Worm (Caenorhabditis elegans) whole organism, mixed stage, embryonic: Measurements from ENCODE around the gene ndub-2.

Experiments
- M03D4.4 ChIP-seq: sonication (generic microtip); optimal IDR thresholded peaks from 2 replicates; lab custom pipeline; 2017; ENCODE audit warnings: mild to moderate bottlenecking, missing genetic modification characterization, missing compliant biosample characterization
- bed-3 ChIP-seq: fragments of 200-800 bp; sonication (Bioruptor generic); optimal IDR thresholded peaks from 3 replicates; lab custom pipeline; 2018; ENCODE audit warnings: mild to moderate bottlenecking, missing genetic modification characterization, moderate library complexity, missing compliant biosample characterization
- ceh-39 ChIP-seq: fragments of 150-350 bp; optimal IDR thresholded peaks from 2 replicates; lab custom pipeline; 2014; ENCODE audit warnings: missing biosample characterization, missing genetic modification characterization
- ceh-43 ChIP-seq: fragments of 200-800 bp; sonication (Bioruptor generic); optimal IDR thresholded peaks from 2 replicates; lab custom pipeline; 2018; ENCODE audit warnings: mild to moderate bottlenecking, missing genetic modification characterization, moderate library complexity, missing compliant biosample characterization
- ceh-83 ChIP-seq: fragments of 200-800 bp; sonication (Bioruptor generic); optimal IDR thresholded peaks from 2 replicates; lab custom pipeline; 2018; ENCODE audit warnings: mild to moderate bottlenecking, missing genetic modification characterization, missing compliant biosample characterization
- ces-1 ChIP-seq: fragments of 150-350 bp; optimal IDR thresholded peaks from 2 replicates; lab custom pipeline; 2014; ENCODE audit warnings: missing biosample characterization, missing genetic modification reagents, missing genetic modification characterization
- cnd-1 ChIP-seq: fragments of 200-800 bp; sonication (Bioruptor generic); optimal IDR thresholded peaks from 2 replicates; lab custom pipeline; 2018; ENCODE audit warnings: mild to moderate bottlenecking, missing genetic modification characterization, missing compliant biosample characterization
- elt-1 ChIP-seq: sonication (generic microtip); optimal IDR thresholded peaks from 2 replicates; lab custom pipeline; 2017; ENCODE audit warnings: missing genetic modification characterization, mild to moderate bottlenecking, missing compliant biosample characterization, antibody characterized with exemption, moderate library complexity, borderline replicate concordance; ENCODE audit not compliant: insufficient read depth
- elt-3 ChIP-seq: fragments of 150-350 bp; optimal IDR thresholded peaks from 2 replicates; lab custom pipeline; 2014; ENCODE audit warnings: missing biosample characterization, missing genetic modification characterization
- flh-1 ChIP-seq: fragments of 200-800 bp; sonication (Bioruptor generic); optimal IDR thresholded peaks from 2 replicates; lab custom pipeline; 2018; ENCODE audit warnings: mild to moderate bottlenecking, missing genetic modification characterization, moderate library complexity, missing compliant biosample characterization
- ham-2 ChIP-seq: fragments of 200-800 bp; sonication (Bioruptor generic); optimal IDR thresholded peaks from 2 replicates; lab custom pipeline; 2018; ENCODE audit warnings: mild to moderate bottlenecking, missing genetic modification characterization, missing compliant biosample characterization
- hlh-1 ChIP-seq: fragments of 150-350 bp; optimal IDR thresholded peaks from 2 replicates; lab custom pipeline; 2014; ENCODE audit warnings: missing biosample characterization, missing genetic modification reagents, missing genetic modification characterization
- lin-13 ChIP-seq: fragments of 150-350 bp; optimal IDR thresholded peaks from 2 replicates; lab custom pipeline; 2014; ENCODE audit warnings: missing biosample characterization, missing genetic modification characterization
- lin-32 ChIP-seq: fragments of 200-800 bp; sonication (Bioruptor generic); optimal IDR thresholded peaks from 2 replicates; lab custom pipeline; 2018; ENCODE audit warnings: mild to moderate bottlenecking, missing genetic modification characterization, missing compliant biosample characterization
- lsy-2 ChIP-seq: fragments of 150-350 bp; optimal IDR thresholded peaks from 2 replicates; lab custom pipeline; 2014; ENCODE audit warnings: missing biosample characterization, missing genetic modification characterization
- mab-5 ChIP-seq: fragments of 150-350 bp; optimal IDR thresholded peaks from 2 replicates; lab custom pipeline; 2014; ENCODE audit warnings: missing biosample characterization, missing genetic modification characterization
- mls-2 ChIP-seq: sonication (generic microtip); optimal IDR thresholded peaks from 2 replicates; lab custom pipeline; 2016; ENCODE audit warnings: mild to moderate bottlenecking, missing genetic modification characterization, moderate library complexity, missing compliant biosample characterization
- nhr-12 ChIP-seq: fragments of 150-350 bp; optimal IDR thresholded peaks from 2 replicates; lab custom pipeline; 2014; ENCODE audit warnings: missing biosample characterization, missing genetic modification characterization
- nhr-237 ChIP-seq: fragments of 150-350 bp; optimal IDR thresholded peaks from 2 replicates; lab custom pipeline; 2014; ENCODE audit warnings: missing biosample characterization, missing genetic modification characterization
- nhr-76 ChIP-seq: sonication (generic microtip); optimal IDR thresholded peaks from 2 replicates; lab custom pipeline; 2017; ENCODE audit warnings: missing biosample characterization, missing genetic modification characterization
- pha-4 ChIP-seq: fragments of 150-350 bp; optimal IDR thresholded peaks from 2 replicates; lab custom pipeline; 2018; ENCODE audit warnings: missing biosample characterization, missing genetic modification reagents, missing genetic modification characterization
- snpc-4 ChIP-seq: fragments of 150-350 bp; optimal IDR thresholded peaks from 2 replicates; lab custom pipeline; 2014; ENCODE audit warnings: missing biosample characterization, missing genetic modification characterization
- sptf-1 ChIP-seq: sonication (generic microtip); optimal IDR thresholded peaks from 2 replicates; lab custom pipeline; 2017; ENCODE audit warnings: mild to moderate bottlenecking, missing genetic modification characterization, moderate library complexity, missing compliant biosample characterization
- tbx-8 ChIP-seq: fragments of 200-800 bp; sonication (Bioruptor generic); optimal IDR thresholded peaks from 2 replicates; lab custom pipeline; 2018; ENCODE audit warnings: mild to moderate bottlenecking, missing genetic modification characterization, moderate library complexity, missing compliant biosample characterization
- unc-120 ChIP-seq: sonication (generic microtip); optimal IDR thresholded peaks from 2 replicates; lab custom pipeline; 2017; ENCODE audit warnings: missing genetic modification characterization, missing compliant biosample characterization; ENCODE audit not compliant: poor library complexity, severe bottlenecking
- unc-39 ChIP-seq: fragments of 150-350 bp; optimal IDR thresholded peaks from 2 replicates; lab custom pipeline; 2014; ENCODE audit warnings: missing biosample characterization, missing genetic modification characterization
- unc-62 ChIP-seq: fragments of 150-350 bp; optimal IDR thresholded peaks from 2 replicates; lab custom pipeline; 2014; ENCODE audit warnings: missing biosample characterization, missing genetic modification reagents, missing genetic modification characterization
- zip-8 ChIP-seq: fragments of 150-350 bp; optimal IDR thresholded peaks from 2 replicates; lab custom pipeline; 2014; ENCODE audit warnings: missing biosample characterization, missing genetic modification characterization
- ztf-11 ChIP-seq: fragments of 150-350 bp; optimal IDR thresholded peaks from 2 replicates; lab custom pipeline; 2014; ENCODE audit warnings: missing biosample characterization, missing genetic modification characterization

ndub-2 gene

ce11 chrII:8996064-8996463 lies at the start of gene ndub-2:
ndub-2 (plus strand) TSS chrII:8996364.
- TF ChIP-seq mab-5 (tag; lab: Kevin White, UChicago) (no peak), unc-39 (tag; lab: Kevin White, UChicago) (no peak), ham-2 (GFP tag; lab: Kevin White, UChicago) (no peak)

- TF ChIP-seq ham-2 (GFP tag; lab: Kevin White, UChicago) (no peak), zip-8 (tag; lab: Kevin White, UChicago) (no peak), elt-3 (tag; lab: Kevin White, UChicago) (no peak), hlh-1 (no peak), ceh-83 (GFP tag; lab: Kevin White, UChicago) (no peak), mab-5 (tag; lab: Kevin White, UChicago) (no peak), ztf-11 (tag; lab: Kevin White, UChicago) (no peak), unc-39 (tag; lab: Kevin White, UChicago) (no peak), unc-62 (GFP tag; lab: Kevin White, UChicago) (no peak), nhr-76 (tag; lab: Kevin White, UChicago) (no peak), cnd-1 (tag; lab: Kevin White, UChicago) (no peak), ceh-43 (no peak), pha-4 (tag; lab: Kevin White, UChicago) (no peak), mls-2 (tag; lab: Kevin White, UChicago) (no peak), flh-1 (GFP tag; lab: Kevin White, UChicago) (no peak), lin-32 (GFP tag; lab: Kevin White, UChicago) (no peak), nhr-12 (no peak), sptf-1 (no peak), tbx-8 (no peak)
These were observed 48.8 kb upstream of the ndub-2 start, which contains the start of gene cutl-15 for ce11 chrII:8947391-8947790. cutl-15 (minus strand) TSS chrII:8947688.

- TF ChIP-seq tbx-8 (no peak), ces-1 (GFP tag; lab: Kevin White, UChicago) (peak; percentile 52)
These were observed 47.5 kb upstream of the ndub-2 start for ce11 chrII:8948640-8949039.

ce11 chrII:8951270-8951669 lies 44.9 kb upstream of the ndub-2 start:
- TF ChIP-seq ztf-11 (tag; lab: Kevin White, UChicago) (no peak), nhr-12 (no peak), zip-8 (tag; lab: Kevin White, UChicago) (no peak), unc-62 (GFP tag; lab: Kevin White, UChicago) (no peak), nhr-76 (tag; lab: Kevin White, UChicago) (no peak), lin-32 (GFP tag; lab: Kevin White, UChicago) (no peak), snpc-4 (tag; lab: Kevin White, UChicago) (no peak), unc-120 (no peak), ceh-43 (no peak), nhr-237 (no peak), bed-3 (GFP tag; lab: Kevin White, UChicago) (no peak), ceh-83 (GFP tag; lab: Kevin White, UChicago) (no peak), ceh-39 (no peak), M03D4.4 (tag; lab: Kevin White, UChicago) (no peak), ces-1 (GFP tag; lab: Kevin White, UChicago) (no peak), tbx-8 (no peak), elt-1 (tag; lab: Kevin White, UChicago) (no peak), lsy-2 (no peak)

- TF ChIP-seq zip-8 (tag; lab: Kevin White, UChicago) (no peak), unc-39 (tag; lab: Kevin White, UChicago) (no peak), mls-2 (tag; lab: Kevin White, UChicago) (no peak), sptf-1 (no peak), cnd-1 (tag; lab: Kevin White, UChicago) (no peak), unc-120 (no peak), flh-1 (GFP tag; lab: Kevin White, UChicago) (no peak), elt-1 (tag; lab: Kevin White, UChicago) (peak; percentile 16)
These were observed 42.5 kb upstream of the ndub-2 start for ce11 chrII:8953703-8954102.

- TF ChIP-seq ztf-11 (tag; lab: Kevin White, UChicago) (no peak), ceh-83 (GFP tag; lab: Kevin White, UChicago) (no peak), mab-5 (tag; lab: Kevin White, UChicago) (no peak), ces-1 (GFP tag; lab: Kevin White, UChicago) (peak; percentile 94), lin-13 (tag; lab: Kevin White, UChicago) (no peak), zip-8 (tag; lab: Kevin White, UChicago) (no peak)
- TF ChIP-seq, all 35 proteins: peak for 1
These were observed 39.3 kb upstream of the ndub-2 start for ce11 chrII:8956896-8957295.
